Worm (Caenorhabditis elegans) whole organism, L4 larva: ENCODE measurements around the gene dcr-1.
A peak's percentile ranks its signal among the peaks of the same experiment; 100 is the strongest.

Source experiments
- D1046.2 ChIP-seq: fragments of 200-800 bp; sonication (Bioruptor generic); IDR thresholded peaks from 2 replicates; pipeline ENCODE4 v1.3.6; 2022; ENCODE audit warnings: missing genetic modification characterization, missing compliant biosample characterization
- F26F4.8 ChIP-seq: fragments of 200-800 bp; sonication (Bioruptor generic); conservative IDR thresholded peaks from 2 replicates; pipeline ENCODE4 v1.3.6; 2022; ENCODE audit warnings: missing genetic modification characterization, missing compliant biosample characterization
- T20F7.1 ChIP-seq: fragments of 200-800 bp; sonication (Bioruptor generic); optimal IDR thresholded peaks from 2 replicates; lab custom pipeline; 2018; ENCODE audit warnings: mild to moderate bottlenecking, missing genetic modification characterization, missing compliant biosample characterization
- T26A8.4 ChIP-seq: fragments of 200-800 bp; sonication (Bioruptor generic); IDR thresholded peaks from 2 replicates; pipeline ENCODE4 v1.3.6; 2022; ENCODE audit warnings: missing genetic modification characterization, missing compliant biosample characterization
- Y105C5A.15 ChIP-seq: fragments of 200-800 bp; sonication (Bioruptor generic); IDR thresholded peaks from 2 replicates; pipeline ENCODE4 v1.3.6; 2022; ENCODE audit warnings: missing genetic modification characterization, missing compliant biosample characterization
- Y48G9A.11 ChIP-seq: fragments of 200-800 bp; sonication (Bioruptor generic); IDR thresholded peaks from 2 replicates; pipeline ENCODE4 v1.3.6; 2022; ENCODE audit warnings: missing genetic modification reagents, missing genetic modification characterization, missing compliant biosample characterization
- Y75B8A.6 ChIP-seq: fragments of 200-800 bp; sonication (Bioruptor generic); IDR thresholded peaks from 2 replicates; pipeline ENCODE4 v1.3.6; 2022; ENCODE audit warnings: missing genetic modification reagents, missing genetic modification characterization, missing compliant biosample characterization
- ZK546.5 ChIP-seq, 2 experiments: sonication (generic microtip); optimal IDR thresholded peaks; 2 replicates each; lab custom pipeline; 2017; ENCODE audit warnings: missing biosample characterization in 2 of 2, missing genetic modification characterization in 2 of 2
- aha-1 ChIP-seq: fragments of 150-350 bp; peaks from one replicate; lab custom pipeline; 2014; ENCODE audit warnings: missing biosample characterization, missing genetic modification characterization
- ama-1 ChIP-seq: fragments of 150-350 bp; optimal IDR thresholded peaks from 2 replicates; lab custom pipeline; 2014; ENCODE audit warnings: inconsistent platforms, mixed read lengths
- attf-4 ChIP-seq: sonication (generic microtip); optimal IDR thresholded peaks from 3 replicates; lab custom pipeline; 2017; ENCODE audit warnings: missing biosample characterization, missing genetic modification characterization
- ces-1 ChIP-seq: fragments of 150-350 bp; sonication (generic microtip); optimal IDR thresholded peaks from 4 replicates; lab custom pipeline; 2014; ENCODE audit warnings: missing biosample characterization, missing genetic modification reagents, missing genetic modification characterization
- cey-2 ChIP-seq: sonication (generic microtip); optimal IDR thresholded peaks from 3 replicates; lab custom pipeline; 2017; ENCODE audit warnings: missing genetic modification characterization, mild to moderate bottlenecking, missing compliant biosample characterization, antibody characterized with exemption, borderline replicate concordance; ENCODE audit not compliant: insufficient read depth
- daf-12 ChIP-seq: fragments of 150-350 bp; optimal IDR thresholded peaks from 2 replicates; lab custom pipeline; 2014; ENCODE audit warnings: missing biosample characterization, missing genetic modification reagents, missing genetic modification characterization
- daf-19 ChIP-seq: fragments of 200-800 bp; sonication (Bioruptor generic); conservative IDR thresholded peaks from 2 replicates; pipeline ENCODE4 v1.3.6; 2022; ENCODE audit warnings: missing genetic modification characterization, missing compliant biosample characterization
- daf-8 ChIP-seq: fragments of 200-800 bp; sonication (Bioruptor generic); IDR thresholded peaks from 2 replicates; pipeline ENCODE4 v1.3.6; 2022; ENCODE audit warnings: missing genetic modification characterization, missing compliant biosample characterization
- dmd-8 ChIP-seq: fragments of 200-800 bp; sonication (Bioruptor generic); IDR thresholded peaks from 2 replicates; pipeline ENCODE4 v1.3.6; 2022; ENCODE audit warnings: missing genetic modification characterization, missing compliant biosample characterization
- dpl-1 ChIP-seq: fragments of 150-350 bp; optimal IDR thresholded peaks from 2 replicates; lab custom pipeline; 2014; ENCODE audit warnings: missing biosample characterization, missing genetic modification reagents, missing genetic modification characterization
- dve-1 ChIP-seq: sonication (generic microtip); optimal IDR thresholded peaks from 2 replicates; lab custom pipeline; 2017; ENCODE audit warnings: antibody characterized with exemption, mild to moderate bottlenecking, missing genetic modification characterization, missing compliant biosample characterization; ENCODE audit not compliant: insufficient read depth
- egl-43 ChIP-seq: fragments of 200-800 bp; sonication (Bioruptor generic); IDR thresholded peaks from 2 replicates; pipeline ENCODE4 v1.3.6; 2022; ENCODE audit warnings: missing genetic modification reagents, missing genetic modification characterization, missing compliant biosample characterization
- fkh-10 ChIP-seq: fragments of 150-350 bp; optimal IDR thresholded peaks from 2 replicates; lab custom pipeline; 2014; ENCODE audit warnings: missing biosample characterization, missing genetic modification reagents, missing genetic modification characterization
- hif-1 ChIP-seq, 2 experiments: sonication (generic microtip); optimal IDR thresholded peaks; 2 replicates each; lab custom pipeline; 2016 to 2017; ENCODE audit warnings: missing compliant biosample characterization in 2 of 2, missing genetic modification characterization in 2 of 2, missing genetic modification reagents in 2 of 2, missing genotype in 2 of 2, mild to moderate bottlenecking in 1 of 2
- lim-7 ChIP-seq: fragments of 200-800 bp; sonication (Bioruptor generic); IDR thresholded peaks from 2 replicates; pipeline ENCODE4 v1.3.6; 2022; ENCODE audit warnings: missing genetic modification characterization, missing compliant biosample characterization
- lin-1 ChIP-seq: fragments of 200-800 bp; sonication (Bioruptor generic); IDR thresholded peaks from 2 replicates; pipeline ENCODE4 v1.3.6; 2022; ENCODE audit warnings: missing genetic modification reagents, missing genetic modification characterization, missing compliant biosample characterization
- lin-29 ChIP-seq: fragments of 200-800 bp; sonication (Bioruptor generic); IDR thresholded peaks from 2 replicates; pipeline ENCODE4 v1.3.6; 2022; ENCODE audit warnings: missing genetic modification reagents, missing genetic modification characterization, missing compliant biosample characterization
- lin-38 ChIP-seq: fragments of 200-800 bp; sonication (Bioruptor generic); IDR thresholded peaks from 2 replicates; pipeline ENCODE4 v1.3.6; 2022; ENCODE audit warnings: missing genetic modification reagents, missing genetic modification characterization, missing compliant biosample characterization
- madf-9 ChIP-seq: fragments of 200-800 bp; sonication (Bioruptor generic); conservative IDR thresholded peaks from 2 replicates; pipeline ENCODE4 v1.3.6; 2022; ENCODE audit warnings: missing genetic modification reagents, missing genetic modification characterization, missing compliant biosample characterization
- mep-1 ChIP-seq: fragments of 150-350 bp; sonication (generic microtip); optimal IDR thresholded peaks from 3 replicates; lab custom pipeline; 2014; ENCODE audit warnings: missing biosample characterization, missing genetic modification characterization
- mes-2 ChIP-seq: sonication (generic microtip); optimal IDR thresholded peaks from 2 replicates; lab custom pipeline; 2016; ENCODE audit warnings: missing genotype, mild to moderate bottlenecking, missing genetic modification characterization, missing compliant biosample characterization; ENCODE audit not compliant: poor library complexity, severe bottlenecking
- mxl-2 ChIP-seq: fragments of 200-800 bp; sonication (Bioruptor generic); conservative IDR thresholded peaks from 2 replicates; pipeline ENCODE4 v1.3.6; 2022; ENCODE audit warnings: missing genetic modification reagents, missing genetic modification characterization, missing compliant biosample characterization
- nhr-102 ChIP-seq: sonication (generic microtip); optimal IDR thresholded peaks from 2 replicates; lab custom pipeline; 2016; ENCODE audit warnings: mild to moderate bottlenecking, missing genetic modification characterization, moderate library complexity, missing compliant biosample characterization
- nhr-11 ChIP-seq: fragments of 150-350 bp; optimal IDR thresholded peaks from 2 replicates; lab custom pipeline; 2014; ENCODE audit warnings: missing biosample characterization, missing genetic modification characterization
- nhr-111 ChIP-seq: fragments of 200-800 bp; sonication (Bioruptor generic); optimal IDR thresholded peaks from 2 replicates; lab custom pipeline; 2018; ENCODE audit warnings: mild to moderate bottlenecking, missing genetic modification characterization, missing compliant biosample characterization
- nhr-237 ChIP-seq: sonication (generic microtip); optimal IDR thresholded peaks from 2 replicates; lab custom pipeline; 2017; ENCODE audit warnings: missing biosample characterization, missing genetic modification characterization
- nhr-25 ChIP-seq: sonication (generic microtip); optimal IDR thresholded peaks from 2 replicates; lab custom pipeline; 2017; ENCODE audit warnings: missing genetic modification characterization, mild to moderate bottlenecking, missing compliant biosample characterization, antibody characterized with exemption, moderate library complexity, borderline replicate concordance; ENCODE audit not compliant: insufficient read depth
- nhr-6 ChIP-seq: fragments of 150-350 bp; optimal IDR thresholded peaks from 2 replicates; lab custom pipeline; 2014; ENCODE audit warnings: missing biosample characterization, missing genetic modification characterization
- php-3 ChIP-seq: fragments of 200-800 bp; sonication (Bioruptor generic); IDR thresholded peaks from 2 replicates; pipeline ENCODE4 v1.3.6; 2022; ENCODE audit warnings: missing genetic modification reagents, missing genetic modification characterization, missing compliant biosample characterization
- rbr-2 ChIP-seq: sonication (generic microtip); optimal IDR thresholded peaks from 2 replicates; lab custom pipeline; 2016; ENCODE audit warnings: missing genotype, missing genetic modification characterization, missing compliant biosample characterization
- sdz-12 ChIP-seq: fragments of 200-800 bp; sonication (Bioruptor generic); optimal IDR thresholded peaks from 2 replicates; lab custom pipeline; 2018; ENCODE audit warnings: mild to moderate bottlenecking, missing genetic modification characterization, missing compliant biosample characterization
- snpc-4 ChIP-seq: fragments of 150-350 bp; optimal IDR thresholded peaks from 2 replicates; lab custom pipeline; 2014; ENCODE audit warnings: missing biosample characterization, missing genetic modification characterization
- spr-1 ChIP-seq: sonication (generic microtip); optimal IDR thresholded peaks from 2 replicates; lab custom pipeline; 2016; ENCODE audit warnings: mild to moderate bottlenecking, missing genetic modification characterization, missing compliant biosample characterization
- unc-39 ChIP-seq: sonication (generic microtip); optimal IDR thresholded peaks from 2 replicates; lab custom pipeline; 2017; ENCODE audit warnings: missing biosample characterization, missing genetic modification characterization
- unc-62 ChIP-seq, 3 experiments: fragments of 150-350 bp in 1 of 3; sonication (generic microtip); optimal IDR thresholded peaks in 2 of 3; peaks in 1 of 3; 1 replicate in 1 of 3; 2 replicates in 2 of 3; lab custom pipeline; 2014 to 2017; ENCODE audit warnings: missing biosample characterization in 3 of 3, missing genetic modification characterization in 3 of 3, missing genetic modification reagents in 3 of 3, missing genotype in 1 of 3
- vab-7 ChIP-seq: fragments of 200-800 bp; sonication (Bioruptor generic); IDR thresholded peaks from 2 replicates; pipeline ENCODE4 v1.3.6; 2022; ENCODE audit warnings: missing genetic modification reagents, missing genetic modification characterization, missing compliant biosample characterization
- zfp-2 ChIP-seq: sonication (generic microtip); optimal IDR thresholded peaks from 2 replicates; lab custom pipeline; 2016; ENCODE audit warnings: mild to moderate bottlenecking, missing genetic modification characterization, missing compliant biosample characterization
- zfp-3 ChIP-seq: fragments of 200-800 bp; sonication (Bioruptor generic); conservative IDR thresholded peaks from 2 replicates; pipeline ENCODE4 v1.3.6; 2022; ENCODE audit warnings: missing genetic modification reagents, missing genetic modification characterization, missing compliant biosample characterization

Gene dcr-1

ce11 chrIII:8085355-8085754 is 5.3 kb upstream of the dcr-1 start, which contains the start of the genes K06H7.7 and grp-1 (continued):
- peak; percentile 37 for TF ChIP-seq nhr-6 (tag; lab: Kevin White, UChicago)
- no peak for TF ChIP-seq madf-9 (GFP tag; lab: Robert Waterston, UW)
- TF ChIP-seq egl-43 (GFP tag; lab: Robert Waterston, UW), result no peak
- TF ChIP-seq mxl-2, result no peak
- no peak for TF ChIP-seq nhr-102 (tag; lab: Kevin White, UChicago)
- TF ChIP-seq nhr-11 (tag; lab: Kevin White, UChicago), result no peak
- no peak for TF ChIP-seq php-3 (GFP tag; lab: Robert Waterston, UW)
- peak; percentile 49 for TF ChIP-seq T20F7.1 (GFP tag; lab: Kevin White, UChicago)
- TF ChIP-seq dpl-1 (GFP tag; lab: Kevin White, UChicago), result peak; percentile 66
- peak; percentile 64 for TF ChIP-seq lin-38 (GFP tag; lab: Robert Waterston, UW)
- TF ChIP-seq lin-1 (GFP tag; lab: Robert Waterston, UW), result no peak

ce11 chrIII:8077180-8077579 is 2.9 kb downstream of the dcr-1 start:
- TF ChIP-seq vab-7 (GFP tag; lab: Robert Waterston, UW) (no peak), unc-62 (GFP tag; optimal IDR thresholded peaks at IDR 0.05 in 1 of 2; lab: Kevin White, UChicago) (peak in 1 of 2 experiments; percentile 97), unc-62 (tag; optimal IDR thresholded peaks at IDR 0.05; lab: Kevin White, UChicago) (no peak)

DNA sequence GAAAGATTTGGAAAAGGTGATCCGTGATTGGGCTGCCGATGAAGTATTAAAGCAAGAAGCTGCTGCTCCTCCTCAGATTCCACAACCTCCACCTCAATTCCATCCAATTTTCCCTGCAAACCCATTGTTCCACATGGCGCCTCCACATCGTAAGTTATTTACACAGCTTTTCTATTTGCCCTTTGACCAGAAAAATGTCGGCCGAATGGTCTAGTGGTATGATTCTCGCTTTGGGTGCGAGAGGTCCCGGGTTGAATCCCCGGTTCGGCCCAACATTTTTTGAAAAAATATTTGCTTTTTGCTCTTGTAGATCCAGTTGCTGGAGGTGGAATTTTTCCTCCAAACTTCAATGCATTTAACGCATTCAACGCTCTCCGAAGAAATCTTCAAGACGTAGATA is 10.9 kb downstream of the dcr-1 start:
- 0 out of 2 replicates have a peak, but pooled peaks have one; percentile 28 for TF ChIP-seq Y48G9A.11 (GFP tag; lab: Robert Waterston, UW)
- TF ChIP-seq egl-43 (GFP tag; lab: Robert Waterston, UW), result peak; percentile 48; the same call in 1 of the 2 replicates
- no peak for TF ChIP-seq lin-29 (GFP tag; lab: Robert Waterston, UW)
- TF ChIP-seq rbr-2, result no peak
- TF ChIP-seq mep-1, result no peak
- TF ChIP-seq Y105C5A.15 (GFP tag; lab: Robert Waterston, UW), result 0 out of 2 replicates have a peak, but pooled peaks have one; percentile 41
- no peak for TF ChIP-seq Y75B8A.6 (GFP tag; lab: Robert Waterston, UW)
- no peak for TF ChIP-seq attf-4 (tag; lab: Kevin White, UChicago)
- TF ChIP-seq fkh-10, result no peak
- no peak for TF ChIP-seq zfp-3 (GFP tag; lab: Robert Waterston, UW)
- TF ChIP-seq F26F4.8 (GFP tag; lab: Robert Waterston, UW), result peak; percentile 71; the same call in 1 of the 2 replicates
- peak; percentile 50; the same call in 1 of the 2 replicates for TF ChIP-seq lim-7 (GFP tag; lab: Robert Waterston, UW)
- TF ChIP-seq nhr-25 (tag; lab: Kevin White, UChicago), result no peak
- no peak for TF ChIP-seq aha-1 (tag; lab: Kevin White, UChicago)
- TF ChIP-seq madf-9 (GFP tag; lab: Robert Waterston, UW), result no peak
- TF ChIP-seq snpc-4 (tag; lab: Kevin White, UChicago), result peak; percentile 39
- no peak for TF ChIP-seq unc-39 (tag; lab: Kevin White, UChicago)
- TF ChIP-seq mxl-2, result no peak
- TF ChIP-seq nhr-102 (tag; lab: Kevin White, UChicago), result no peak
- TF ChIP-seq T26A8.4, result no peak
- no peak for TF ChIP-seq zfp-2 (tag; lab: Kevin White, UChicago)
- no peak for TF ChIP-seq spr-1 (tag; lab: Kevin White, UChicago)
- TF ChIP-seq D1046.2, result 0 out of 2 replicates have a peak, but pooled peaks have one; percentile 53
- no peak for TF ChIP-seq hif-1 (tag; optimal IDR thresholded peaks at IDR 0.05; lab: Kevin White, UChicago)
- no peak for TF ChIP-seq ces-1 (GFP tag; lab: Kevin White, UChicago)
- TF ChIP-seq nhr-111 (GFP tag; lab: Kevin White, UChicago), result no peak
- TF ChIP-seq daf-19 (GFP tag; lab: Robert Waterston, UW), result no peak
- TF ChIP-seq ZK546.5 (tag; optimal IDR thresholded peaks at IDR 0.05; lab: Kevin White, UChicago), result no peak
- no peak for TF ChIP-seq cey-2 (tag; lab: Kevin White, UChicago)
- TF ChIP-seq daf-8, result no peak
- no peak for TF ChIP-seq sdz-12 (GFP tag; lab: Kevin White, UChicago)
- 0 out of 2 replicates have a peak, but pooled peaks have one; percentile 57 for TF ChIP-seq dmd-8
- no peak for TF ChIP-seq daf-12
- no peak for TF ChIP-seq nhr-237 (tag; lab: Kevin White, UChicago)
- no peak for TF ChIP-seq dve-1 (tag; lab: Kevin White, UChicago)
- no peak for TF ChIP-seq ama-1 (lab: Kevin White, UChicago)
- TF ChIP-seq mes-2, result peak; percentile 55
